Fruit fly (Drosophila melanogaster): ENCODE data around the gene Peritrophin-15b.

Peritrophin-15b gene

DNA sequence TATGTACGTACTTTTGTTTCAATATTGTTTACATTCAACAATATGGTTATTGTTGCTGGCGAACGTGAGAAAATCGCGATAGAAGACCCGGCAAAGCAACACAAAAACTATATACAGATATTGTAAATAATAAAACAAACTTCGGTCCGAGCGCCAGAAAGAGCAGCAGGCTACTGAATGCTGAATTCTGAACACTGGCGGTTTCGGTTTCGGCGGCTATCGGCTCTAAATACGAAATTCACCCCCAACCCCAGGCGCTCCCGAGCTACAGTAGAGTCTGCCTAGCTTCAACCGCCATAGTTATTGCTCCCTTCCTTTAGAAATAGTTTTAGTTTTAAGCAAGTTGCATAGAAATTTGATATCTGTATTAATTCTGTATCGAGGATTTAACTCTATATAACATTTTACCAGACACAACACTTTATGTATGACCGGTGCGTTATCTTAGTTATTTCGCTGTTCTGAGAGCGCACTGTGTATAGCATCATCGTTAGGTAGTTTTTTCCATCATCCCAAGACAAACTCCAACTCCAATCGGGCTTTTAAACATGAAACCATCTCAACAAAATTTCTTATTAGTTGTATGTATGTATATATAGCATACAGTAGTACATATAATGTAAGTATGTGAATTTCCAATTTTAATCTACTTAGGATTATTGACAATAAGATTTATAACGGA is 32.3 kb downstream of the Peritrophin-15b start, which contains the start of gene CG7627 (continued):
- TF ChIP-seq CG14965 (GFP tag; optimal IDR thresholded peaks at IDR 0.05; ENCODE audit: borderline replicate concordance): no peak
- peak; percentile 54 for TF ChIP-seq onecut (GFP tag; IDR thresholded peaks at IDR 0.05)
- peak; percentile 40 for TF ChIP-seq CG3163 (GFP tag; optimal IDR thresholded peaks at IDR 0.05)
- TF ChIP-seq Neu2 (GFP tag; optimal IDR thresholded peaks at IDR 0.05; ENCODE audit: borderline replicate concordance): no peak
- no peak for TF ChIP-seq gfzf (GFP tag; optimal IDR thresholded peaks at IDR 0.05)
- TF ChIP-seq Ssrp (tag; optimal IDR thresholded peaks at IDR 0.05): peak; percentile 61
- peak; percentile 57 for TF ChIP-seq tx (GFP tag; optimal IDR thresholded peaks at IDR 0.05)
- peak; percentile 2 for TF ChIP-seq abd-A (tag; optimal IDR thresholded peaks at IDR 0.05)
- peak; percentile 32 for TF ChIP-seq CG12071 (GFP tag; optimal IDR thresholded peaks at IDR 0.05)
- no peak for TF ChIP-seq CG7963 (GFP tag; IDR thresholded peaks at IDR 0.05; ENCODE audit: partially characterized antibody)
- TF ChIP-seq chinmo (GFP tag; IDR thresholded peaks at IDR 0.05; ENCODE audit: partially characterized antibody): peak; percentile 74; the same call in 2 of the 4 replicates
- TF ChIP-seq CG7745 (tag; optimal IDR thresholded peaks at IDR 0.05): no peak
- peak; percentile 11 for TF ChIP-seq zen (tag; optimal IDR thresholded peaks at IDR 0.05)
- no peak for TF ChIP-seq CG1832 (GFP tag; optimal IDR thresholded peaks at IDR 0.05)
- TF ChIP-seq CG30431 (GFP tag; optimal IDR thresholded peaks at IDR 0.05): peak; percentile 11
- TF ChIP-seq CG10979 (tag; optimal IDR thresholded peaks at IDR 0.05): peak; percentile 78
- peak; percentile 72 for TF ChIP-seq ttk (GFP tag; IDR thresholded peaks at IDR 0.05)
- TF ChIP-seq pzg (GFP tag; optimal IDR thresholded peaks at IDR 0.05): peak; percentile 9
- TF ChIP-seq shn (GFP tag; optimal IDR thresholded peaks at IDR 0.05): peak; percentile 79
- TF ChIP-seq CG1792 (GFP tag; optimal IDR thresholded peaks at IDR 0.05): peak; percentile 43
- peak in 1 of 2 experiments; percentile 82 for TF ChIP-seq insv (GFP tag; optimal IDR thresholded peaks at IDR 0.05)
- TF ChIP-seq CG17568 (GFP tag; optimal IDR thresholded peaks at IDR 0.05): peak; percentile 45
- TF ChIP-seq CG11456 (GFP tag; IDR thresholded peaks at IDR 0.05): peak; percentile 88
- no peak for TF ChIP-seq hb (GFP tag; IDR thresholded peaks at IDR 0.05; ENCODE audit: partially characterized antibody)
- TF ChIP-seq CG12299 (tag; optimal IDR thresholded peaks at IDR 0.05): peak; percentile 71
- TF ChIP-seq CG13296 (GFP tag; optimal IDR thresholded peaks at IDR 0.05): peak; percentile 67
- peak; percentile 65 for TF ChIP-seq Jarid2 (GFP tag; optimal IDR thresholded peaks at IDR 0.05)
- peak; percentile 58 for TF ChIP-seq ssp (GFP tag; IDR thresholded peaks at IDR 0.05)
- TF ChIP-seq chn (GFP tag; optimal IDR thresholded peaks at IDR 0.05): peak; percentile 56
- TF ChIP-seq Atf3 (GFP tag; optimal IDR thresholded peaks at IDR 0.05): peak; percentile 44
- TF ChIP-seq Dfd (GFP tag; optimal IDR thresholded peaks at IDR 0.05): no peak
- peak; percentile 80 for TF ChIP-seq HHEX (GFP tag; optimal IDR thresholded peaks at IDR 0.05)
- peak; percentile 72 for TF ChIP-seq CG9609 (GFP tag; optimal IDR thresholded peaks at IDR 0.05)
- TF ChIP-seq CG7556 (GFP tag; optimal IDR thresholded peaks at IDR 0.05): peak; percentile 85
- no peak for TF ChIP-seq yki (optimal IDR thresholded peaks at IDR 0.05)
- no peak for TF ChIP-seq sima (GFP tag; optimal IDR thresholded peaks at IDR 0.05)
- TF ChIP-seq Sox100B (GFP tag; optimal IDR thresholded peaks at IDR 0.05): peak; percentile 79
- TF ChIP-seq Hey (tag; optimal IDR thresholded peaks at IDR 0.05): no peak
- peak; percentile 81 for TF ChIP-seq CG17359 (tag; optimal IDR thresholded peaks at IDR 0.05)
- TF ChIP-seq Pdp1 (GFP tag; optimal IDR thresholded peaks at IDR 0.05): peak; percentile 35 to 70
- TF ChIP-seq CG7372 (GFP tag; IDR thresholded peaks at IDR 0.05): peak; percentile 75
- TF ChIP-seq klu (GFP tag; IDR thresholded peaks at IDR 0.05): peak; percentile 25; the same call in 1 of the 2 replicates
- peak; percentile 81 for TF ChIP-seq CG31441 (GFP tag; IDR thresholded peaks at IDR 0.05)
- no peak for TF ChIP-seq inv (GFP tag; IDR thresholded peaks at IDR 0.05; ENCODE audit: partially characterized antibody)
- TF ChIP-seq D (optimal IDR thresholded peaks at IDR 0.05): no peak
- peak; percentile 51 for TF ChIP-seq D (GFP tag; optimal IDR thresholded peaks at IDR 0.05)
- TF ChIP-seq CTCF (GFP tag; optimal IDR thresholded peaks at IDR 0.05): no peak
- TF ChIP-seq Chrac-16 (GFP tag; optimal IDR thresholded peaks at IDR 0.05): peak; percentile 62
- peak; percentile 63 for TF ChIP-seq NK7.1 (GFP tag; optimal IDR thresholded peaks at IDR 0.05)
- peak; percentile 76 for TF ChIP-seq Drgx (GFP tag; IDR thresholded peaks at IDR 0.05)
